Worm (Caenorhabditis elegans): ENCODE results near the gene C50F4.1.

The C50F4.1 gene

DNA sequence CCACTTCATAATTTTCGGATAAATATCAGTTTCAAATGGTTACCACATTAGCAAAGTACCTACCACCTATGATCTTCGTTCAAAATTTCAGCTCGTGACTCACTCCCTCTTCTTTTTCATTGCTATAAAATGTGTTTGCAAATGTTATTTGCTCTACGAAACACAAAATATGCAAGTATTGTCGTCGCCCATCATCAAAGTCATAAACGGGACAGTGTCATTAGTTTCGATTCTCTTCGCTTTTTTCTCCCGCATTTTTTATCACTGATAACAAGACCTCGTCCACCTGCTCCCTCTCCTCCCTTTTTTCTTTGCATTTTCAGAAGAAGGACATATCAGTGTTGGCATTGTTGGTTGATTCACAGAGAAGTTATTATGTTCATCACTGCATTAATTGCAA lies at the start of gene C50F4.1:
TSS of gene C50F4.1 (plus strand) at position 324 of the 400 bp plus-strand sequence.
- no peak for TF ChIP-seq unc-62 (GFP tag; optimal IDR thresholded peaks at IDR 0.05)

DNA sequence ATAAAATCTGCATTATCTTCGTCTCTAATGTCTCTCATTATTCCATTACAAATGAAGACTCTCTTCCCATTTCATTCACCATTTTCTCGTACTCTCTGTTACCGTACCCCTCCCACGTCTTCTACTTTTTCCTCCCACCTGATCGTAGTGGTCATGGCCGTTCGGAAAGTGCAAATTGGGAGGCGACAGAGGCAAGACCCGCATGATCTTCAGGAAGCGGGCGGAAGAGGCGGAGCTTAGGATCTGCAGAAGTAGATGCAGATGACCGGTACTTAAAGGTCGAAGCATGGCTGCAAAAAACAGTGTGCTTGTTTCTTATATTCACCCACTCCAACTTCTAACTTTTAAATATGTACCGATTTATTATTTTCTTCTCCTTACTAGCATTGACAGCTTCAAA lies 48.7 kb upstream of the C50F4.1 start, which contains the start of gene nas-3:
TSS of gene nas-3 (plus strand) at position 301 of the 400 bp plus-strand sequence.
- no peak for TF ChIP-seq unc-62 (GFP tag; optimal IDR thresholded peaks at IDR 0.05)

DNA sequence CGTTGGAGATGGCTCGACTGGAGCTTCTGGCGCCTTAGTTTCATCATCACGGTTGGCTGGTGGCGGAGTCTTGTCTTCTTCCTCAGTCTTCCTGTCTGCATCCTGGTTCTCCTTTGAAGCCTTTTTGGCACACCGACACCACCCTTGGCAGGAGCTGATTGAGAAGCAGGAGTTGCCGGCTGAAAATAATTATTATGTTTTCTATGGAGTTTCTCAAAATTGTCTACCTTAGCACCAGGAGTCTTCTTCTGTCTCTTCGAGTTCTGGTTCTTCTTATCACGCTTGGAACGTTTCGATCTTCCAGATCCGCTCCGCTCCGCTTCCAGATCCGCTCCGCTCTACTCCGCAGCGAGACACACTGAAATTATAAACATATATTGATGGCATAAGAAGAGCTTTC lies 46.0 kb upstream of the C50F4.1 start, which contains the start of gene K06A4.6:
TSS of gene K06A4.6 (minus strand) at position 101 of the 400 bp plus-strand sequence.
- TF ChIP-seq unc-62 (GFP tag; optimal IDR thresholded peaks at IDR 0.05), result no peak

DNA sequence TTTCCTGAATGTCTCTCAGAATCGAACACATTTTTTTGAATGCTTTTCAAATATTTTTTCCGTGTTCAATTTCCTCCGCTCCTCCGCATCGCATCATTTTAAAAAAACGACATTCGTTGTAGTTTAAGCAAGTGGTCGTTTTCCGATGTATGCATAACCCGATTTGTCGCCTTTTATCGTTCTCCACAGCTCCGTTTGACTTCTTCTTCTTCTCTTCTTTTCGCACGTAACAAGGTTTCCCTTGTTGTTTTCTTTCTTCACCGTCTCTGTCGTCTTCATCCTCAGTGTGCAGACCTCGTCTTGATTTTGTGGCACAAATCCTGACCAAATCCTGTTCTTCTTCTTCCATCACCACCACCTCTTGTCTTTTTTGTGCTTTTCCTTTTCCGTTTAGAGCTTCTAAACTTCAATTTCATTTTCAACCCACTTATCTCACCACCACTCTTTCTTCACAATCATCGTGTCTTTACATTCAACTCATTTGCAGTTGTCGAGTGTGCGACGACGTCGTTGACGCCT lies 42.8 kb upstream of the C50F4.1 start, which contains the start of gene K06A4.2:
TSS of gene K06A4.2 (plus strand) at position 469 of the 519 bp plus-strand sequence.
- TF ChIP-seq unc-62 (GFP tag; optimal IDR thresholded peaks at IDR 0.05), result no peak

DNA sequence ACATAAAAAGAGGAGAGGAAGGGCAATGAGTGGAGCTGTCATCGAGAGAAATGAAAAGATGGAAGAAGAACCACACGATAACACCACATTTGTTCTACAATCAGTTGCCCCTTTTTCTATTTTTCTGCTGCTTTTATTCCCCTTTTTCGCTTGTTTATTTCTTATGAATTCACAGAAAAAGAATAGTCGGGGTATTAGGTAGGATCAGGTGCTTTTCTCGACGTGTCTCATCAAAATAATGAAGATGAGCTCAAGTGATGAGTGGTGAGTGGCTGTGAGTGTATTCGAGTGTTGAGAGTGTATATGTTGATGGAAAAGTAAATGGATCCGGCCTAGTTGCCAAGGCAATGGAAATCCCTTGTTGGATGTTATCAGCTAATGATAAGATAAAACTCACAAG lies 41.1 kb upstream of the C50F4.1 start:
- TF ChIP-seq unc-62 (GFP tag; optimal IDR thresholded peaks at IDR 0.05), result no peak

DNA sequence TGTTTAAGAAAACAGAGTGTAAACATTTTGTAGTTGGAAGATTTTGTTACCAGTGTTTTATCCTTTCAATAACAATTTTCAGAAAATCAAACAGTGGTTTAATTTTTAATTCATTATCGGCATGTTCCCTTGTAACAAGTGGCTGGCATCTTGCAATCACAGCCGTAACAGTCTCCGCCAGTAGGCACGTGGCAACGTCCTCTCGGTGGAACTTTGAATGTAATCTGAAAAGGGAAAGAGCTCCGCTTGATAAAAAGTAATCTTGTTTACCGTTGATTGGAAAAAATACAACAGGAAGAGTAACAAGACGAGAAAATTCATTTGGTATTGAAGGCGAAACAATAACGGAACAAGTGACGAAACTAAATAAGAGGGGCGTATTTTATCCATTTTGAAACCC lies 37.2 kb upstream of the C50F4.1 start, which contains the start of gene K06A4.10:
TSS of gene K06A4.10 (minus strand) at position 390 of the 400 bp plus-strand sequence.
- no peak for TF ChIP-seq unc-62 (GFP tag; optimal IDR thresholded peaks at IDR 0.05)

DNA sequence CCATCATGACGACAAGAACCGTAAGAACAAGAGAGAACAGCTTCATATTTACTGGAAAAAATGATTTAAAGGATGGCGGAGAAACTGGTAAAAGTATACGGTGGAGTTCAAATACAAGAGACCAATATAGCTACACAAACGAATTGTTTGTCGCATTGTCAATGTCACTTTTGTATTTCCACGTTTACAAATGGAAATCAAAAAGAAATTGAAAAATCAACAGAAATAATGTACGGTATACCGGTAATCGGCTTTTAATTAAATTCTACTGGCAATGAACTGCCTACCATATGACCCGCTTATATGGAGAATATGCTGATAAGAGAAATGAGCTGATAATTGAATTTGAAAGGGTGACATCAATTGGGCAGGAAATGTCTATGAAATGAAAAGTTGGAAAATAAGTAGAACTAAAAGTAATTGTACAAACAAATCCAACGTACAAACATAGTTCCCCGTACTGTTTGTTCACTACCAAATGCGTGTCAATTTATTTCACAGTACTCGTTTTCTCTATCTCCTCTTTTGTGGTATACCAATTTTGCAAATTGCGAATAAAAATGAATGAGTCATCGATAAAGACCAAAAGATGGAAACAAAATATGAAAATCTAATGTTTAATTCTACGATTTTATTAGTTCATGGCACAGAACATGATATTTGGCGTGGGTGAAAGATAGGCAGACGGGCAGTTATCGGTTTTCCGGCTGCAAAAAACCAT lies 35.0 kb upstream of the C50F4.1 start, which contains the start of gene K06A4.7:
TSS of gene K06A4.7 (minus strand) at position 51 of the 721 bp plus-strand sequence.
- TF ChIP-seq unc-62 (GFP tag; optimal IDR thresholded peaks at IDR 0.05), result no peak

DNA sequence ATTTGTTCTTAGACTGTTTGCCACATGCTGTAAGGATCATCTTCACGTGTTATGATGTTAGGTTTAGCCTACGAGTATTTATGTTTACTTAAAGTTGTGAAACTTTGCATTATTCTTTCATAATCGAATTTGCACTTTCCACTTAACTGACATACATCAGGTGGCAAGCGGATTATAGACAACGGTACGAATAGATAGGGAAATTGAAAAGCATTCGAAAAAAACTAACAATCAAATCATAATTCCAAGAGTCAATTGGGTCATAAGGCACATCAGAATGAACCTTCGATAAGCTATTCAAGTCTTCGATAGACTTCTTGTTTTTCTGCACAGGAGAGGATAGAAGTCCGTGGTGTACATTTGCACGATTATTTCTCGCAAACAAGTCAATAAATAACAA lies 34.1 kb upstream of the C50F4.1 start:
- no peak for TF ChIP-seq unc-62 (GFP tag; optimal IDR thresholded peaks at IDR 0.05)

DNA sequence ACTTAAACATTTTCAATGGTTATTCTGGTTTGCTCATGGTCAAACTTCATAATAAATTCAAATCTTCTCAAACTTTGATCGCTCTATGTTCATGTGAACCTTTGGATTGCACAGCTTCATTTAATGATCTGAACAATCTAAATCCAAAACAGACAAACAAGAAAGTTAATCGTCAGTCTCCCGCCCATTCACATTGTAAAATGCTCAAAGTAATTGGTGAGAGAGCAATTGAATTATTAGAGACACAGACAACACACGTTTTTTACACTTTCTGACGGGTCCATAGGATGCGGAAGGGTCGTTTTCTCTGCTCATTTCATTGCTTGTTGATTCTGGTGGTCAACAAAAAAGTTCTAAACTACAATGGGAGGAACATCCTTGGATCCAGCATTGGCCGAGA lies 29.9 kb upstream of the C50F4.1 start, which contains the start of gene gsnl-1:
TSS of gene gsnl-1 (plus strand) at position 301 of the 400 bp plus-strand sequence.
- TF ChIP-seq unc-62 (GFP tag; optimal IDR thresholded peaks at IDR 0.05), result no peak

DNA sequence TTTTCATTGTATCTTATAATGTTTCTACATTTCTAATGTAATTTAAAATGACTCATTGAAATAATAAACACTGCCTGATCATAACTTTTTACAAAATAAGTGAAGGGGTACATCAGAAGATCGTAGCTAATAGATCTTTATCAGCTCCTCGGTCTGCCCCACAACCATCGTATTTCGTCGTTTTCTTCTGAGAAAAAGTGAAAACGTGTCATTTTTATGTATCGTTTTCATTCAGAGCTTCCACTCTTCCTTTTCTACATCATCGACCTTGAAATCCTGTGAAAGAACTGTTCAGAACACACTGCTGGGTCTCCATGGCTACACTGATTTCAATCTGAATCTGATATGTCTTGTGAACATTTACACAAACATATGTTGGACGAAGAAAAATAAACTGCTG lies 27.3 kb upstream of the C50F4.1 start:
- TF ChIP-seq unc-62 (GFP tag; optimal IDR thresholded peaks at IDR 0.05), result no peak

DNA sequence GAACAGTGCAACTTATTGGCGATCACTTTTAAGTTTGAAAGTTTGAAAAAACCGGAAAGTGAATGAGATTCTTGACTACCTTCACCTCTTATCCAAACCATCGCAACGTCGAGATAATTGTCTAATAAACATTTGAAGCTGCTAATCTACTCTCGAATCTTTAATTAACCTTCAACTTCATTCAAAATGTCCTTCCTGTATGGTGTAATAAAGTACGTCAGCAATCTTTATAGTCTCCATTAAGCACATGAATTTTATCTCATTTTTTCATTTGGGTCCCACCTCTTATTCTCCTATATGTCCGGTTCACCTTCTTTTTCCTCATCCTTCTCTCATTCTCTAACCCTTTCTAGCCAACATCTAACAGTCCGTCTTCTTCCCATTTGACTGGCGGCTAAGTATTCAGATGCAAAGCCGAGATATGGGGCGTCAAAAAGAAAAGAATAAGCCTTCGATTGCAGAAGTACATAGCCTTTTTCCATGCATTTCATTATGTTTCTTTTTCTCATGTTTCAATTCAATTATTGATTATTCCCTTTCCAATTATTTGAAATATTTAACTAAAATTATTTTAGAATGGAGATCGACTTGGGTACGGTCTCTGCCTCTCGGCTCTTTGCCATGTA lies 25.7 kb upstream of the C50F4.1 start, which contains the start of gene swt-5:
TSS of gene swt-5 (plus strand) at position 576 of the 626 bp plus-strand sequence.
- no peak for TF ChIP-seq unc-62 (GFP tag; optimal IDR thresholded peaks at IDR 0.05)

DNA sequence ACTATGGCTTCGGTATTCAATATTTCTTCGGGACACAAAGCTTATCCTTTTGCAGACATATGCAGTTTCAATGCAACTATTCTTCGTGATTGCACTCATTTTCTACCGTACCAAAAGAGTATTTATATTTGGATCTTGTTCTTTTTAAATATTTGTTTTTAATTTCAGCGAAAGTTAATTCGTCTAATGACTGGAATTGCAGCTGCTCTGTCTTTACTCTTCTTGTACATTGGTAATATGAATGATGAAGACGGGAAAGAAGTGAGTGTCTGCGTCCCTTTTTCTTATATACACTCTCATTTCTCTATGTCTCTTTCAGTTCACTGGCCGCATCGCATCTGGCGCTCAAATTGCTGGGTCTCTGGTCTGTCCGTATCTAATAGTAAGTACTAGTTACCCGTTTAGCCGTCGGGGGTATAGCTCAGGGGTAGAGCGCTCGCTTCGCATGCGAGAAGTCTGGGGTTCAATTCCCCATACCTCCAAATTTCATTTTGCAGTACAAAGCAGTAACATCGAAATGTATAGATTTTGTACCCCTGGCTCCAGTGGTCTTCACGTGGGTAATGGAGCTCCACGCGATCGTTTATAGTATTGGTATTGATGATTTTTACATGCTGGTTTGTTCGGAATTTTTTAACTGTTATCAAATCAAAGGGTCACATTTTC lies 23.3 kb upstream of the C50F4.1 start:
- TF ChIP-seq unc-62 (GFP tag; optimal IDR thresholded peaks at IDR 0.05), result no peak

DNA sequence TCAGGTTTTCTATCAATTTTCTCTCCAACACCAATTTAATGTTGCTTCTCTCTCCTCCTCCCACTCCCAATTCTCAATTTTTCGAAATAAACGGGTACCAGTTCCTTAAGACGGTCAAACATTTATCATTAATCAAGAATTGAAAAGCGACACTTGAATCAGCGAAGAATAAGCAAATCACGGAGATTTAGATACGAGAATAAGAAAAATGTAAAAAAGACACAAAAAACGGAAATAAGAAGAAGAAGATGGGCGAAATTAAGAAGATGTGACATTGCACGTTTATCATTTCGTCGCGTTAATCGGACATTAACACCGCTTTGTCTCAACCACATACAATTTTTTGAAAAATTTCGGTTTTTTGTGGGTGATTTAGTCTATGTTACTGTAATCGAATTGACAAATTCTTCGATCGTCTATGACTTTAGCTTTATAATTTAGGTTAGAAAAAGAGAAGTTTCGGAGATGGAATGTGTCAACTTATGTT lies 22.1 kb upstream of the C50F4.1 start, which contains the start of gene haao-1:
TSS of gene haao-1 (plus strand) at position 437 of the 487 bp plus-strand sequence.
- TF ChIP-seq unc-62 (GFP tag; optimal IDR thresholded peaks at IDR 0.05), result no peak

DNA sequence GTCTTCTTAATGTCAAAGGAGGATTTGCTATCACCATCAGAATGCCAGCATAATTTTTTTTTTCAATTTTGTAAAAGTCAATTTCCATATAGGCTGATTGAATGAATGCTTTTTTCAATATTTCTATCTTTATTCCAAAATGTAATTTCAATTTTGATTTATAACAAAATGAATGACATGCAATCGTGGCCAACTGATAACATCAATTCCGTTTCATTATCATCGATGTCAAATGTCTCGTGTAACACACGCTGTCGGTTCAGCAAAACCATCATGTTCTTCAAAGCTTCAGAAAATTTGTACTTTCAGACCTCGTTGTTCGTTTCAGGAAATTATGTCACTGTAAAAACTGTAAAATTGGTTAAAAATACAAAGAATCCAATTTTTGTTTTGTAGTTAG lies 19.7 kb upstream of the C50F4.1 start:
- no peak for TF ChIP-seq unc-62 (GFP tag; optimal IDR thresholded peaks at IDR 0.05)

DNA sequence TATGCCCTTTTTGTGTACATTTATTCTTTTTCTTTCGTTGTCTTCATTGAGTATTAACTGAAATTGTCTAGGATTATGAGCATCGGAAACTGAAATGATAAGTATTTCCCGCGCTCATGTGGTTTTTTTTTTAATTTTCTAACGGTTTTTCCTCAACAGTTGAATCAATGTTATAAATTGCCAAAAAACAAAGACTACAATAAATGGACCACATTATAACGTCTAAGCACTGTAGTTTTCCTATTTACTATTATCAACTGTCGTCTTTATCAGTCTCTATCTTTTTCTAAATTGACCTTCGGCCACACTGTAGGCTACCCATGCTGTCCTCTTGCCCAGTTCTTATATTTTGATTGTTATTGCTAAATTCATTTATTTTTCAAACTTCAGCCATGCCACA lies 18.9 kb upstream of the C50F4.1 start, which contains the start of gene acs-14:
TSS of gene acs-14 (plus strand) at position 391 of the 400 bp plus-strand sequence.
- no peak for TF ChIP-seq unc-62 (GFP tag; optimal IDR thresholded peaks at IDR 0.05)

Measured in whole organism, dauer.